Fruit fly (Drosophila melanogaster) whole organism, embryonic: ENCODE measurements around the gene CG6966.
A peak's percentile ranks its signal among the peaks of the same experiment; 100 is the strongest.

ENCODE experiments used
- Aef1 ChIP-seq: fragments of 200-800 bp; sonication (Bioruptor generic); IDR thresholded peaks from 3 replicates; pipeline ENCODE4 v1.3.6; 2022; ENCODE audit warnings: missing biosample characterization, missing genetic modification characterization
- Bgb ChIP-seq: fragments of 200-800 bp; sonication (Bioruptor generic); IDR thresholded peaks from 2 replicates; pipeline ENCODE4 v1.3.6; 2022; ENCODE audit warnings: missing biosample characterization, missing genetic modification characterization; ENCODE audit not compliant: partially characterized antibody
- CG10147 ChIP-seq: fragments of 200-800 bp; sonication (Bioruptor generic); optimal IDR thresholded peaks from 2 replicates; lab custom pipeline; 2019; ENCODE audit warnings: missing biosample characterization, mild to moderate bottlenecking, missing genetic modification characterization, moderate library complexity
- CG10267 ChIP-seq: fragments of 200-800 bp; sonication (Bioruptor generic); optimal IDR thresholded peaks from 2 replicates; lab custom pipeline; 2018; ENCODE audit warnings: missing biosample characterization, mild to moderate bottlenecking, missing genetic modification characterization, moderate library complexity
- CG12744 ChIP-seq: fragments of 200-800 bp; sonication (Bioruptor generic); optimal IDR thresholded peaks from 2 replicates; lab custom pipeline; 2016; ENCODE audit warnings: missing biosample characterization, missing genetic modification characterization
- CG12769 ChIP-seq: fragments of 200-800 bp; sonication (Bioruptor generic); optimal IDR thresholded peaks from 2 replicates; lab custom pipeline; 2019; ENCODE audit warnings: missing biosample characterization, mild to moderate bottlenecking, missing genetic modification characterization, moderate library complexity
- CG15073 ChIP-seq: fragments of 200-800 bp; sonication (Bioruptor generic); optimal IDR thresholded peaks from 2 replicates; lab custom pipeline; 2016; ENCODE audit warnings: missing biosample characterization, missing genetic modification characterization
- CG2202 ChIP-seq: fragments of 200-800 bp; sonication (Bioruptor generic); optimal IDR thresholded peaks from 2 replicates; lab custom pipeline; 2018; ENCODE audit warnings: missing biosample characterization, mild to moderate bottlenecking, missing genetic modification characterization
- CG32772 ChIP-seq: fragments of 200-800 bp; sonication (Bioruptor generic); IDR thresholded peaks from 2 replicates; pipeline ENCODE4 v1.3.6; 2022; ENCODE audit warnings: missing biosample characterization, missing genetic modification characterization
- CG33557 ChIP-seq: fragments of 200-800 bp; sonication (Bioruptor generic); optimal IDR thresholded peaks from 2 replicates; lab custom pipeline; 2019; ENCODE audit warnings: missing biosample characterization, mild to moderate bottlenecking, missing genetic modification characterization, moderate library complexity
- CG3995 ChIP-seq: fragments of 200-800 bp; sonication (Bioruptor generic); optimal IDR thresholded peaks from 3 replicates; lab custom pipeline; 2016; ENCODE audit warnings: missing biosample characterization, missing genetic modification characterization
- CG4282 ChIP-seq: fragments of 200-800 bp; sonication (Bioruptor generic); optimal IDR thresholded peaks from 2 replicates; lab custom pipeline; 2016; ENCODE audit warnings: missing biosample characterization, missing genetic modification characterization
- CG4707 ChIP-seq: fragments of 200-800 bp; sonication (Bioruptor generic); optimal IDR thresholded peaks from 2 replicates; lab custom pipeline; 2018; ENCODE audit warnings: missing biosample characterization, mild to moderate bottlenecking, missing genetic modification characterization, moderate library complexity
- CG4730 ChIP-seq: fragments of 200-800 bp; sonication (Bioruptor generic); IDR thresholded peaks from 2 replicates; pipeline ENCODE4 v1.3.6; 2022; ENCODE audit warnings: missing biosample characterization, missing genetic modification characterization
- CG7357 ChIP-seq: fragments of 200-800 bp; sonication (Bioruptor generic); IDR thresholded peaks from 3 replicates; pipeline ENCODE4 v1.3.6; 2022; ENCODE audit warnings: missing biosample characterization, missing genetic modification characterization
- CG7745 ChIP-seq: fragments of 200-800 bp; sonication (Bioruptor generic); optimal IDR thresholded peaks from 2 replicates; lab custom pipeline; 2018; ENCODE audit warnings: missing biosample characterization, mild to moderate bottlenecking, missing genetic modification characterization, moderate library complexity
- CG7963 ChIP-seq: fragments of 200-800 bp; sonication (Bioruptor generic); IDR thresholded peaks from 3 replicates; pipeline ENCODE4 v1.3.6; 2022; ENCODE audit warnings: missing biosample characterization, missing genetic modification characterization; ENCODE audit not compliant: partially characterized antibody
- CG8478 ChIP-seq: fragments of >200 bp; optimal IDR thresholded peaks from 2 replicates; lab custom pipeline; 2018
- CG9437 ChIP-seq: fragments of 200-800 bp; sonication (Bioruptor generic); optimal IDR thresholded peaks from 2 replicates; lab custom pipeline; 2018; ENCODE audit warnings: missing biosample characterization, mild to moderate bottlenecking, missing genetic modification characterization
- CG9727 ChIP-seq: fragments of 200-800 bp; sonication (Bioruptor generic); optimal IDR thresholded peaks from 3 replicates; lab custom pipeline; 2017; ENCODE audit warnings: missing biosample characterization, mild to moderate bottlenecking, missing genetic modification characterization
- Camta ChIP-seq: fragments of 200-800 bp; sonication (Bioruptor generic); optimal IDR thresholded peaks from 2 replicates; lab custom pipeline; 2016; ENCODE audit warnings: missing biosample characterization, missing genetic modification characterization
- ERR ChIP-seq: fragments of 200-800 bp; sonication (Bioruptor generic); optimal IDR thresholded peaks from 2 replicates; lab custom pipeline; 2016; ENCODE audit warnings: missing biosample characterization, missing genetic modification characterization
- Ets65A ChIP-seq: fragments of 200-800 bp; sonication (Bioruptor generic); peaks from one replicate; lab custom pipeline; 2016; ENCODE audit warnings: missing biosample characterization, missing genetic modification characterization
- HLH4C ChIP-seq: fragments of 200-800 bp; sonication (Bioruptor generic); IDR thresholded peaks from 3 replicates; pipeline ENCODE4 v1.3.6; 2022; ENCODE audit warnings: missing biosample characterization, missing genetic modification characterization; ENCODE audit not compliant: partially characterized antibody
- Myb ChIP-seq: fragments of 200-800 bp; sonication (Bioruptor generic); optimal IDR thresholded peaks from 2 replicates; lab custom pipeline; 2016; ENCODE audit warnings: missing biosample characterization, missing genetic modification characterization
- NK7.1 ChIP-seq: fragments of 200-800 bp; sonication (Bioruptor generic); optimal IDR thresholded peaks from 3 replicates; lab custom pipeline; 2016; ENCODE audit warnings: missing biosample characterization, missing genetic modification characterization
- NfI ChIP-seq: fragments of 200-800 bp; sonication (Bioruptor generic); optimal IDR thresholded peaks from 3 replicates; lab custom pipeline; 2018; ENCODE audit warnings: missing biosample characterization, mild to moderate bottlenecking, missing genetic modification characterization, moderate library complexity
- Oaz ChIP-seq: fragments of 200-800 bp; sonication (Bioruptor generic); IDR thresholded peaks from 2 replicates; pipeline ENCODE4 v1.3.6; 2022; ENCODE audit warnings: missing biosample characterization, missing genetic modification characterization
- Pdp1 ChIP-seq, 2 experiments: fragments of 200-800 bp; sonication (Bioruptor generic); optimal IDR thresholded peaks; 3 replicates each; lab custom pipeline; 2016; ENCODE audit warnings: missing biosample characterization in 2 of 2, missing genetic modification characterization in 2 of 2, mild to moderate bottlenecking in 1 of 2, moderate library complexity in 1 of 2
- Stat92E ChIP-seq, 3 experiments: fragments of >200 bp in 2 of 3; fragments of 200-800 bp in 1 of 3; sonication (Bioruptor generic) in 1 of 3; optimal IDR thresholded peaks; 2 replicates each; lab custom pipeline; 2017 to 2019; ENCODE audit warnings: missing biosample characterization in 3 of 3, missing genetic modification characterization in 3 of 3, mild to moderate bottlenecking in 1 of 3, moderate library complexity in 1 of 3
- TFAM ChIP-seq: fragments of 200-800 bp; sonication (Bioruptor generic); optimal IDR thresholded peaks from 2 replicates; lab custom pipeline; 2017; ENCODE audit warnings: missing biosample characterization, missing genetic modification characterization, inconsistent platforms
- Vsx1 ChIP-seq: fragments of 200-800 bp; sonication (Bioruptor generic); optimal IDR thresholded peaks from 2 replicates; lab custom pipeline; 2017; ENCODE audit warnings: missing biosample characterization, mild to moderate bottlenecking, missing genetic modification characterization, missing genetic modification reagents
- ara ChIP-seq: fragments of 200-800 bp; sonication (Bioruptor generic); IDR thresholded peaks from 2 replicates; pipeline ENCODE4 v1.3.6; 2022; ENCODE audit warnings: missing biosample characterization, missing genetic modification characterization
- bigmax ChIP-seq: fragments of 200-800 bp; sonication (Bioruptor generic); optimal IDR thresholded peaks from 2 replicates; lab custom pipeline; 2018; ENCODE audit warnings: missing biosample characterization, mild to moderate bottlenecking, missing genetic modification characterization
- ci ChIP-seq: fragments of 200-800 bp; sonication (Bioruptor generic); IDR thresholded peaks from 3 replicates; pipeline ENCODE4 v1.3.6; 2022; ENCODE audit warnings: missing biosample characterization, missing genetic modification characterization
- dpn ChIP-seq, 2 experiments: fragments of 200-800 bp; sonication (Bioruptor generic); optimal IDR thresholded peaks; 3 replicates each; lab custom pipeline; 2016; ENCODE audit warnings: missing biosample characterization in 2 of 2, missing genetic modification characterization in 2 of 2
- ham ChIP-seq: fragments of 200-800 bp; sonication (Bioruptor generic); IDR thresholded peaks from 2 replicates; pipeline ENCODE4 v1.3.6; 2022; ENCODE audit warnings: missing biosample characterization, missing genetic modification characterization
- inv ChIP-seq: fragments of 200-800 bp; sonication (Bioruptor generic); IDR thresholded peaks from 2 replicates; pipeline ENCODE4 v1.3.6; 2022; ENCODE audit warnings: missing biosample characterization, missing genetic modification characterization; ENCODE audit not compliant: partially characterized antibody
- kay ChIP-seq: fragments of 200-800 bp; sonication (Bioruptor generic); optimal IDR thresholded peaks from 2 replicates; lab custom pipeline; 2016; ENCODE audit warnings: missing biosample characterization, missing genetic modification characterization
- mirr ChIP-seq: fragments of 200-800 bp; sonication (Bioruptor generic); optimal IDR thresholded peaks from 3 replicates; lab custom pipeline; 2018; ENCODE audit warnings: missing biosample characterization, mild to moderate bottlenecking, missing genetic modification characterization
- nerfin-2 ChIP-seq: fragments of 200-800 bp; sonication (Bioruptor generic); IDR thresholded peaks from 2 replicates; pipeline ENCODE4 v1.3.6; 2022; ENCODE audit warnings: missing biosample characterization, missing genetic modification characterization; ENCODE audit not compliant: partially characterized antibody
- nom ChIP-seq: fragments of 200-800 bp; sonication (Bioruptor generic); optimal IDR thresholded peaks from 2 replicates; lab custom pipeline; 2017; ENCODE audit warnings: missing biosample characterization, missing genetic modification characterization, mild to moderate bottlenecking, moderate library complexity, missing genetic modification reagents
- otp ChIP-seq: fragments of 200-800 bp; sonication (Bioruptor generic); IDR thresholded peaks from 3 replicates; pipeline ENCODE4, ENCODE4 v1.3.6; 2022; ENCODE audit warnings: missing biosample characterization, missing genetic modification characterization
- pnt ChIP-seq: fragments of 200-800 bp; sonication (Bioruptor generic); optimal IDR thresholded peaks from 3 replicates; lab custom pipeline; 2016; ENCODE audit warnings: missing biosample characterization, missing genetic modification characterization
- psq ChIP-seq: fragments of 200-800 bp; sonication (Bioruptor generic); optimal IDR thresholded peaks from 2 replicates; lab custom pipeline; 2017; ENCODE audit warnings: missing biosample characterization, missing genetic modification characterization
- pum ChIP-seq: fragments of 200-800 bp; sonication (Bioruptor generic); optimal IDR thresholded peaks from 2 replicates; lab custom pipeline; 2016; ENCODE audit warnings: missing biosample characterization, missing genetic modification characterization
- ranshi ChIP-seq: fragments of 200-800 bp; sonication (Bioruptor generic); IDR thresholded peaks from 2 replicates; pipeline ENCODE4 v1.3.6; 2022; ENCODE audit warnings: missing biosample characterization, missing genetic modification characterization
- unpg ChIP-seq: fragments of 200-800 bp; sonication (Bioruptor generic); optimal IDR thresholded peaks from 3 replicates; lab custom pipeline; 2018; ENCODE audit warnings: missing biosample characterization, mild to moderate bottlenecking, missing genetic modification characterization, moderate library complexity
- usp ChIP-seq: fragments of >200 bp; optimal IDR thresholded peaks from 2 replicates; lab custom pipeline; 2017; ENCODE audit warnings: missing biosample characterization, missing genetic modification characterization
- wor ChIP-seq: fragments of 200-800 bp; sonication (Bioruptor generic); IDR thresholded peaks from 2 replicates; pipeline ENCODE4 v1.3.6; 2022; ENCODE audit warnings: missing biosample characterization, missing genetic modification characterization

CG6966 gene

DNA sequence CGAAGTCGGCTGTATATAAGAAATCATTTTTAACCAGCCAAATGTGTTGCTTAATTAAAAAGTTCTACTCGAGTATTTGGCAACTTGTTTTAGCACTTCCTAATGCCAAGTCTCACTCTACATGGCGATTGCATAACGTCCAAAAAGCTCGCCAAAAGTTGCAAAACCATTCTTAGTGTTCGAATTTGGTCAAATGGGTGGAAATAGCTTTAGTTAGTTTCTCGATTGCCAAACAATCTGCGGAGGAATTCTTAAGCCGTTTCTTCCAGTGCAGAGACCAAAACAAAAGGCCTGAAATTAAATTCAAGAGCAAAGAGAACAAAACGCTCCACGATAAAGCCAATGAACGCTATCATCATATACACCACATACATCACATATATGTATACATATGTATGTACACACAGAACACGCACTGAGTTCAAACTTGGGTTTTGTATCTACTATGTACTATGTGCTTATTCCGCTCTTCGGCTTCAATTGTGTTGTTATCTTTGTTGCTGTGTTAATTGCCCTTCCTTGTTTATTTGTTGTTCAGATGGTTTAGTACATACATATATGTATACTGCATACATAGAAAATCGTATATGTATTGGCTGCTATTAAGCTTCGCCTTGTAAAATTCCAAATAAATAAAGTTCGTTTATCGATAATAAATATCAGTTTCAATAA is 6.0 kb downstream of the CG6966 start (continued):
- no peak for TF ChIP-seq CG4282 (GFP tag; lab: Kevin White, UChicago)
- TF ChIP-seq NfI (GFP tag; lab: Kevin White, UChicago), result no peak
- no peak for TF ChIP-seq Stat92E (GFP tag; optimal IDR thresholded peaks at IDR 0.05; lab: Kevin White, UChicago)
- peak; percentile 25 for TF ChIP-seq CG10267
- no peak for TF ChIP-seq CG4730 (GFP tag; lab: Robert Waterston, UW)
- peak; percentile 68 for TF ChIP-seq CG33557 (GFP tag; lab: Kevin White, UChicago)
- peak; percentile 24 for TF ChIP-seq CG12769 (tag; lab: Kevin White, UChicago)
- TF ChIP-seq pum (GFP tag; lab: Kevin White, UChicago), result no peak
- TF ChIP-seq ara (GFP tag; lab: Robert Waterston, UW), result no peak
- TF ChIP-seq NK7.1, result no peak
- no peak for TF ChIP-seq Aef1 (GFP tag; lab: Robert Waterston, UW)
- peak; percentile 85 for TF ChIP-seq Ets65A (GFP tag; lab: Kevin White, UChicago)
- no peak for TF ChIP-seq CG7357 (GFP tag; lab: Robert Waterston, UW)
- TF ChIP-seq CG10147, result no peak
- no peak for TF ChIP-seq psq (GFP tag; lab: Kevin White, UChicago)
- no peak for TF ChIP-seq ERR (GFP tag; lab: Kevin White, UChicago)
- TF ChIP-seq mirr (GFP tag; lab: Kevin White, UChicago), result peak; percentile 92
- TF ChIP-seq CG12744 (GFP tag; lab: Kevin White, UChicago), result peak; percentile 38
- TF ChIP-seq nom (GFP tag; lab: Kevin White, UChicago), result no peak
- peak in 1 of 2 experiments; percentile 20 for TF ChIP-seq dpn (GFP tag; optimal IDR thresholded peaks at IDR 0.05; lab: Kevin White, UChicago)
- peak; percentile 20 for TF ChIP-seq CG7745 (tag; lab: Kevin White, UChicago)
- no peak for TF ChIP-seq CG3995
- no peak for TF ChIP-seq pnt
- TF ChIP-seq kay (GFP tag; lab: Kevin White, UChicago), result no peak
- TF ChIP-seq CG9727 (GFP tag; lab: Kevin White, UChicago), result peak; percentile 53
- no peak for TF ChIP-seq usp (GFP tag; lab: Kevin White, UChicago)
- TF ChIP-seq Bgb (GFP tag; lab: Robert Waterston, UW), result no peak
- peak; percentile 25 for TF ChIP-seq CG9437
- no peak for TF ChIP-seq wor (GFP tag; lab: Robert Waterston, UW)
- peak; percentile 62 for TF ChIP-seq CG4707 (GFP tag; lab: Kevin White, UChicago)
- no peak for TF ChIP-seq CG32772 (GFP tag; lab: Robert Waterston, UW)
- TF ChIP-seq inv, result no peak
- TF ChIP-seq ranshi (GFP tag; lab: Robert Waterston, UW), result peak; percentile 15; the same call in 1 of the 2 replicates
- TF ChIP-seq CG8478, result no peak
- TF ChIP-seq Camta, result peak; percentile 10
- no peak for TF ChIP-seq CG15073 (GFP tag; lab: Kevin White, UChicago)
- TF ChIP-seq TFAM, result no peak
- 0 out of 3 replicates have a peak, but pooled peaks have one; percentile 14 for TF ChIP-seq otp
- no peak for TF ChIP-seq ham (GFP tag; lab: Robert Waterston, UW)
- peak; percentile 60 for TF ChIP-seq Vsx1 (GFP tag; lab: Kevin White, UChicago)
- no peak for TF ChIP-seq HLH4C (GFP tag; lab: Robert Waterston, UW)
- TF ChIP-seq ci, result peak; percentile 38; the same call in 1 of the 3 replicates
- TF ChIP-seq unpg, result peak; percentile 27
- no peak for TF ChIP-seq nerfin-2 (GFP tag; lab: Robert Waterston, UW)
- no peak for TF ChIP-seq Myb (GFP tag; lab: Kevin White, UChicago)
- no peak for TF ChIP-seq bigmax (GFP tag; lab: Kevin White, UChicago)
- peak; percentile 70 for TF ChIP-seq CG2202
- no peak for TF ChIP-seq CG7963
- peak; percentile 29 to 68 for TF ChIP-seq Pdp1 (GFP tag; optimal IDR thresholded peaks at IDR 0.05; lab: Kevin White, UChicago)
- TF ChIP-seq Oaz, result no peak
